Worm (Caenorhabditis elegans) whole organism, L4 larva: ENCODE data around the gene clec-242.
A peak's percentile ranks its signal among the peaks of the same experiment; 100 is the strongest.
"Not testable (repeated sequence)": the region's sequence is repeated elsewhere in the genome, so short reads cannot be mapped to it uniquely, and the experiment has no call there.

Experiments used
- D1046.2 ChIP-seq: fragments of 200-800 bp; sonication (Bioruptor generic); IDR thresholded peaks from 2 replicates; pipeline ENCODE4 v1.3.6; 2022; ENCODE audit warnings: missing genetic modification characterization, missing compliant biosample characterization
- T20F7.1 ChIP-seq: fragments of 200-800 bp; sonication (Bioruptor generic); optimal IDR thresholded peaks from 2 replicates; lab custom pipeline; 2018; ENCODE audit warnings: mild to moderate bottlenecking, missing genetic modification characterization, missing compliant biosample characterization
- ceh-32 ChIP-seq: sonication (generic microtip); optimal IDR thresholded peaks from 2 replicates; lab custom pipeline; 2016; ENCODE audit warnings: mild to moderate bottlenecking, missing genetic modification characterization, missing compliant biosample characterization; ENCODE audit not compliant: poor library complexity
- ceh-62 ChIP-seq: sonication (generic microtip); optimal IDR thresholded peaks from 2 replicates; lab custom pipeline; 2017; ENCODE audit warnings: missing biosample characterization, missing genetic modification characterization
- ceh-82 ChIP-seq: sonication (generic microtip); optimal IDR thresholded peaks from 2 replicates; lab custom pipeline; 2017; ENCODE audit warnings: missing biosample characterization, missing genetic modification characterization
- cey-2 ChIP-seq: sonication (generic microtip); optimal IDR thresholded peaks from 3 replicates; lab custom pipeline; 2017; ENCODE audit warnings: missing genetic modification characterization, mild to moderate bottlenecking, missing compliant biosample characterization, antibody characterized with exemption, borderline replicate concordance; ENCODE audit not compliant: insufficient read depth
- dmd-8 ChIP-seq: fragments of 200-800 bp; sonication (Bioruptor generic); IDR thresholded peaks from 2 replicates; pipeline ENCODE4 v1.3.6; 2022; ENCODE audit warnings: missing genetic modification characterization, missing compliant biosample characterization
- dpl-1 ChIP-seq: fragments of 150-350 bp; optimal IDR thresholded peaks from 2 replicates; lab custom pipeline; 2014; ENCODE audit warnings: missing biosample characterization, missing genetic modification reagents, missing genetic modification characterization
- duxl-1 ChIP-seq: sonication (generic microtip); optimal IDR thresholded peaks from 2 replicates; lab custom pipeline; 2016; ENCODE audit warnings: mild to moderate bottlenecking, missing genetic modification characterization, moderate library complexity, missing compliant biosample characterization; ENCODE audit not compliant: poor library complexity
- fkh-10 ChIP-seq: fragments of 150-350 bp; optimal IDR thresholded peaks from 2 replicates; lab custom pipeline; 2014; ENCODE audit warnings: missing biosample characterization, missing genetic modification reagents, missing genetic modification characterization
- fos-1 ChIP-seq: fragments of 150-350 bp; optimal IDR thresholded peaks from 2 replicates; lab custom pipeline; 2014; ENCODE audit warnings: missing biosample characterization, missing genetic modification characterization
- hif-1 ChIP-seq, 2 experiments: sonication (generic microtip); optimal IDR thresholded peaks; 2 replicates each; lab custom pipeline; 2016 to 2017; ENCODE audit warnings: missing compliant biosample characterization in 2 of 2, missing genetic modification characterization in 2 of 2, missing genetic modification reagents in 2 of 2, missing genotype in 2 of 2, mild to moderate bottlenecking in 1 of 2
- jun-1 ChIP-seq: fragments of 150-350 bp; optimal IDR thresholded peaks from 2 replicates; lab custom pipeline; 2014; ENCODE audit warnings: missing biosample characterization, missing genetic modification reagents, missing genetic modification characterization
- lim-7 ChIP-seq: fragments of 200-800 bp; sonication (Bioruptor generic); IDR thresholded peaks from 2 replicates; pipeline ENCODE4 v1.3.6; 2022; ENCODE audit warnings: missing genetic modification characterization, missing compliant biosample characterization
- lin-1 ChIP-seq: fragments of 200-800 bp; sonication (Bioruptor generic); IDR thresholded peaks from 2 replicates; pipeline ENCODE4 v1.3.6; 2022; ENCODE audit warnings: missing genetic modification reagents, missing genetic modification characterization, missing compliant biosample characterization
- mdt-29 ChIP-seq: fragments of 200-800 bp; sonication (Bioruptor generic); IDR thresholded peaks from 2 replicates; pipeline ENCODE4 v1.3.6; 2022; ENCODE audit warnings: missing genetic modification reagents, missing genetic modification characterization, missing compliant biosample characterization
- nhr-25 ChIP-seq: sonication (generic microtip); optimal IDR thresholded peaks from 2 replicates; lab custom pipeline; 2017; ENCODE audit warnings: missing genetic modification characterization, mild to moderate bottlenecking, missing compliant biosample characterization, antibody characterized with exemption, moderate library complexity, borderline replicate concordance; ENCODE audit not compliant: insufficient read depth
- nhr-42 ChIP-seq: fragments of 200-800 bp; sonication (Bioruptor generic); IDR thresholded peaks from 2 replicates; pipeline ENCODE4 v1.3.6; 2022; ENCODE audit warnings: missing genetic modification characterization, missing compliant biosample characterization
- pqm-1 ChIP-seq: sonication (generic microtip); optimal IDR thresholded peaks from 2 replicates; lab custom pipeline; 2017; ENCODE audit warnings: missing biosample characterization, missing genetic modification characterization
- rbr-2 ChIP-seq: sonication (generic microtip); optimal IDR thresholded peaks from 2 replicates; lab custom pipeline; 2016; ENCODE audit warnings: missing genotype, missing genetic modification characterization, missing compliant biosample characterization
- set-16 ChIP-seq: fragments of 200-800 bp; sonication (Bioruptor generic); IDR thresholded peaks from 2 replicates; pipeline ENCODE4 v1.3.6; 2022; ENCODE audit warnings: missing genetic modification reagents, missing genetic modification characterization, missing compliant biosample characterization
- tag-97 ChIP-seq: fragments of 200-800 bp; sonication (Bioruptor generic); IDR thresholded peaks from 2 replicates; pipeline ENCODE4 v1.3.6; 2022; ENCODE audit warnings: missing genetic modification characterization, missing compliant biosample characterization
- unc-130 ChIP-seq: sonication (generic microtip); optimal IDR thresholded peaks from 2 replicates; lab custom pipeline; 2016; ENCODE audit warnings: missing genetic modification reagents, missing genetic modification characterization, missing compliant biosample characterization
- unc-39 ChIP-seq: sonication (generic microtip); optimal IDR thresholded peaks from 2 replicates; lab custom pipeline; 2017; ENCODE audit warnings: missing biosample characterization, missing genetic modification characterization
- unc-62 ChIP-seq, 3 experiments: fragments of 150-350 bp in 1 of 3; sonication (generic microtip); optimal IDR thresholded peaks in 2 of 3; peaks in 1 of 3; 1 replicate in 1 of 3; 2 replicates in 2 of 3; lab custom pipeline; 2014 to 2017; ENCODE audit warnings: missing biosample characterization in 3 of 3, missing genetic modification characterization in 3 of 3, missing genetic modification reagents in 3 of 3, missing genotype in 1 of 3

Gene clec-242

ce11 chrV:17261385-17261784 lies 16.1 kb upstream of the clec-242 start:
- no peak for TF ChIP-seq nhr-25 (tag; lab: Kevin White, UChicago)
- 0 out of 2 replicates have a peak, but pooled peaks have one; percentile 37 for TF ChIP-seq lim-7 (GFP tag; lab: Robert Waterston, UW)

ce11 chrV:17258868-17259267 lies 13.6 kb upstream of the clec-242 start, which contains the start of gene fbxa-85:
fbxa-85 (plus strand) TSS chrV:17259168.
- peak in 1 of 2 experiments; percentile 72 for TF ChIP-seq unc-62 (GFP tag; optimal IDR thresholded peaks at IDR 0.05 in 1 of 2; lab: Kevin White, UChicago)
- TF ChIP-seq unc-62 (tag; optimal IDR thresholded peaks at IDR 0.05; lab: Kevin White, UChicago), result no peak
- TF ChIP-seq ceh-32 (tag; lab: Kevin White, UChicago), result no peak

DNA sequence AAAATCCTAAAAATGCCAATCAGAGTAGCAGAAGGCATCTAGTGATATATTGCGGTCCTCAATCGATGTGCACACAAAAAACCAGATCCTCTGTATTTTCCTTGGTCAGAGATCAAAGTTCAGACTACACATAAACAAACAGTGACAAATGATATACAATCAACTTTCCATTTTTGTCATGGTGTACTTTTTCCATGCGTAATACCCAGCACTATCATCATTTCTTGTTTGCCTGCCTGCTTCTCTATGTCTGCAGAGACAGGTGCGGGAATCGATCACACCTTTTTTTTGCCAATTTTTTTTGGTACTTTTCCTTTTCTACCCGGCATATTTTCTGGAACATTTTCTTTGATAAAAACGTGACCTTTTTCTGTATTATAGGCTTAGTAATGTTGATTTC lies 12.9 kb upstream of the clec-242 start:
- no peak for TF ChIP-seq cey-2 (tag; lab: Kevin White, UChicago)
- TF ChIP-seq unc-39 (tag; lab: Kevin White, UChicago), result no peak
- TF ChIP-seq pqm-1, result peak; percentile 32
- no peak for TF ChIP-seq mdt-29
- no peak for TF ChIP-seq hif-1 (tag; optimal IDR thresholded peaks at IDR 0.05; lab: Kevin White, UChicago)
- no peak for TF ChIP-seq fkh-10
- TF ChIP-seq duxl-1 (tag; lab: Kevin White, UChicago), result peak; percentile 64
- TF ChIP-seq unc-62 (GFP tag; optimal IDR thresholded peaks at IDR 0.05 in 1 of 2; lab: Kevin White, UChicago), result peak in 1 of 2 experiments; percentile 1
- no peak for TF ChIP-seq unc-62 (tag; optimal IDR thresholded peaks at IDR 0.05; lab: Kevin White, UChicago)
- no peak for TF ChIP-seq fos-1 (tag; lab: Kevin White, UChicago)
- no peak for TF ChIP-seq ceh-82
- TF ChIP-seq jun-1 (tag; lab: Kevin White, UChicago), result no peak
- TF ChIP-seq tag-97 (GFP tag; lab: Robert Waterston, UW), result no peak
- no peak for TF ChIP-seq ceh-62
- TF ChIP-seq D1046.2 (GFP tag; lab: Robert Waterston, UW), result no peak

- TF ChIP-seq set-16 (GFP tag; lab: Robert Waterston, UW) (peak; percentile 59; the same call in 1 of the 2 replicates), T20F7.1 (no peak)
These were observed 12.3 kb upstream of the clec-242 start for ce11 chrV:17257637-17258036.

DNA sequence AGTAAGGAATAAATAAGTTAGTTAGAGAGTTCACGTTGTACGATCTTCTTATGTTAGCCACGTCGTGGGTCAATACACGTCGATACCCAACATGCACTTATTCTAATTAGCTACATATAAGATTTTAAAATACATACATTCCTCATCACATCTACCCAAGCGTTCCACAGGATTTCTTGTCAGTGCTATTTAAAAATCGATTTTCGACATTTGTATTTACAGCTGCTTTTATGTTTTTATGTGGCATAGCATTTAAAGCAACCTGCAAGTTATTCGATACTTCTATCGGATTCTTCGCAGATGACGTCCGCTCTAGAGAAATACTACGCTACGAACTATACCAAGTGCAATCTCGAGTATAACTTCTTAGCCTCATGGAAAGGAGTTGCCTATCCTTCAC lies 10.1 kb upstream of the clec-242 start, which contains the start of gene srh-115:
Gene srh-115 (plus strand): TSS at position 301 of the 400 bp plus-strand sequence.
- TF ChIP-seq dpl-1 (GFP tag; lab: Kevin White, UChicago) (no peak), dmd-8 (no peak), lin-1 (no peak), unc-130 (GFP tag; lab: Kevin White, UChicago) (no peak)

- TF ChIP-seq mdt-29; hif-1 (tag; optimal IDR thresholded peaks at IDR 0.05; lab: Kevin White, UChicago); rbr-2 (tag; lab: Kevin White, UChicago): not testable (repeated sequence)
These were observed 9.7 kb upstream of the clec-242 start, which contains the start of gene srh-116 for ce11 chrV:17255028-17255427. srh-116 (minus strand) TSS chrV:17255128.

DNA sequence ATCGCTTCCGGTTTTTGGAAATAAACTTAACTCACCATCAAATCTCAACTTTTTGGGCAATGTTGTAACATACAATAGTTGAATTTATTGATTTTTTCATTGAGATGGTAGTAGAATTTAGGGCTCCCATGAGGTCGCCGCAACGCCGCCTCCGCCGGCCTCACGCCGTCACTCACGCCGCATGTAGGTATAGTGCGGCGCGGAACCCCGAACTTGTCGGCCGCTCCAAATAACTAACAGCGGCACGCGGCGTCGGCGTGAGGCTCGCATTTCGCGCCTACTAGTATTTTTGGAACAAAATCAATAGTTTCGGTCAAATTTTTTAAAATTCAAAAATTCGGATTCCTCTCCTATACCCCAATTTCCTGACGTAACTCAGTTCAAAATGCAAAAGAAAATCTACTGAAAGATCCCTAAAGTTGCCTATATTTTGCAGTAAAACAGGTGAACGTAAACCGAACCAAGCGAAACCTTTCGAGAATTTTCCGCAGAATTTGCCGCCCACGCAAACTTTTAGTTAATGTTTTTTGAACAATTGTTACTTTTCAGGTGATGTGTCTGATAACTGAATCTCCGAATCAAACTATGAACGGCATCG lies 6.2 kb upstream of the clec-242 start, which contains the start of gene Y61B8A.6:
Gene Y61B8A.6 (plus strand): TSS at position 548 of the 598 bp plus-strand sequence.
- TF ChIP-seq nhr-42 (GFP tag; lab: Robert Waterston, UW), result no peak
- TF ChIP-seq set-16 (GFP tag; lab: Robert Waterston, UW), result peak; percentile 73
- no peak for TF ChIP-seq fos-1 (tag; lab: Kevin White, UChicago)
